ENCODE assay signal across 2 worm cellular contexts in genomic region chrV:3484702-3485101, ce11.
A peak's percentile ranks its signal among the peaks of the same experiment; 100 is the strongest.
TF ChIP-seq lines count a peak whose summit lies in the region.

srbc-33 (minus strand) TSS chrV:3484802.

TF ChIP-seq in whole organism, L1 larva, 84 proteins besides CTCF, POLR2A, EP300 and RAD21:
- no peak for TF ChIP-seq nhr-11 (tag; optimal IDR thresholded peaks at IDR 0.05; lab: Kevin White, UChicago)
- peak; percentile 16 for TF ChIP-seq fkh-8 (tag; optimal IDR thresholded peaks at IDR 0.05; lab: Kevin White, UChicago)
- no peak for TF ChIP-seq xbp-1 (tag; optimal IDR thresholded peaks at IDR 0.05; lab: Kevin White, UChicago)

TF ChIP-seq in whole organism, L4 larva, 104 proteins besides CTCF, POLR2A, EP300 and RAD21:
- TF ChIP-seq spr-3 (GFP tag; optimal IDR thresholded peaks at IDR 0.05; lab: Kevin White, UChicago) (no peak), aha-1 (tag; lab: Kevin White, UChicago) (peak; percentile 3)

Comparison
In these comparisons a context has a peak if more than half of its experiments do, and no peak if none do; other contexts are left out.
1. Of the 29 proteins assayed by ChIP-seq in both whole organism, L4 larva and whole organism, L1 larva: peak only in whole organism, L4 larva: aha-1; only in whole organism, L1 larva: none; in both: none; in neither: 28.